Fruit fly (Drosophila melanogaster) whole organism, prepupa: ENCODE results near the gene mRpL32.
A peak's percentile ranks its signal among the peaks of the same experiment; 100 is the strongest.

ENCODE experiments used
- CG3919 ChIP-seq: fragments of 200-800 bp; sonication (Bioruptor generic); optimal IDR thresholded peaks from 3 replicates; lab custom pipeline; 2016; ENCODE audit warnings: missing biosample characterization, missing genetic modification characterization
- CG8632 ChIP-seq: fragments of 200-800 bp; sonication (Bioruptor generic); optimal IDR thresholded peaks from 3 replicates; lab custom pipeline; 2016; ENCODE audit warnings: missing biosample characterization, missing genetic modification characterization
- fd85E ChIP-seq: fragments of 200-800 bp; sonication (Bioruptor generic); optimal IDR thresholded peaks from 3 replicates; lab custom pipeline; 2016; ENCODE audit warnings: missing biosample characterization, missing genetic modification characterization
- salr ChIP-seq, 2 experiments: fragments of 200-800 bp; sonication (Bioruptor generic); optimal IDR thresholded peaks; 3 replicates each; lab custom pipeline; 2016 to 2018; ENCODE audit warnings: missing biosample characterization in 2 of 2, missing genetic modification characterization in 2 of 2, mild to moderate bottlenecking in 1 of 2

dm6 chr3R:31296989-31297388 is 44.3 kb downstream of the mRpL32 start:
- TF ChIP-seq CG8632 (GFP tag; lab: Kevin White, UChicago) (peak; percentile 22), fd85E (GFP tag; lab: Kevin White, UChicago) (no peak), CG3919 (GFP tag; lab: Kevin White, UChicago) (peak; percentile 14), salr (GFP tag; optimal IDR thresholded peaks at IDR 0.05; lab: Kevin White, UChicago) (no peak)
